Fruit fly (Drosophila melanogaster): ENCODE measurements around the gene Ntl.

DNA sequence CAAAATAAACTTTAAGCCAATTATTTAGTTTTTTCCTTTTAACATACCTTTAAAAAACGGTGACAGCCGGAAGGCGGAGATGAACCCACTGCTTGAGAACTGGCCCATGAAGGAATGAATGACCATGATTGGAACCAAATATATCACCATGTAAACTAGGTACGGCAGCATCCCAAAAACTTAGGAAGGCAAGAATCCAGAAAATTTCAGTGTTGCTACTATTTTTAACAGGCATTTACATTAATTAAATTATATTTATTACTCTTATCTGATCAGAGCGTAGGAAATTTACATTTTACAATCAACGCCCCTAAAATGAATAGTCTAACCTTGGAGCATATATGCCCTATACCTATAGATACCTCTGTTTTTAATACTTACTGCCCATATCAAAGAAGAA is 11.4 kb downstream of the Ntl start:
- TF ChIP-seq pan (optimal IDR thresholded peaks at IDR 0.05): no peak
- no peak for TF ChIP-seq EcR (GFP tag; optimal IDR thresholded peaks at IDR 0.05)
